Worm (Caenorhabditis elegans) whole organism, mixed stage, embryonic: ENCODE data around the gene C53D6.6.

Source experiments
- M03D4.4 ChIP-seq: sonication (generic microtip); optimal IDR thresholded peaks from 2 replicates; lab custom pipeline; 2017; ENCODE audit warnings: mild to moderate bottlenecking, missing genetic modification characterization, missing compliant biosample characterization
- bed-3 ChIP-seq: fragments of 200-800 bp; sonication (Bioruptor generic); optimal IDR thresholded peaks from 3 replicates; lab custom pipeline; 2018; ENCODE audit warnings: mild to moderate bottlenecking, missing genetic modification characterization, moderate library complexity, missing compliant biosample characterization
- ceh-39 ChIP-seq: fragments of 150-350 bp; optimal IDR thresholded peaks from 2 replicates; lab custom pipeline; 2014; ENCODE audit warnings: missing biosample characterization, missing genetic modification characterization
- ceh-83 ChIP-seq: fragments of 200-800 bp; sonication (Bioruptor generic); optimal IDR thresholded peaks from 2 replicates; lab custom pipeline; 2018; ENCODE audit warnings: mild to moderate bottlenecking, missing genetic modification characterization, missing compliant biosample characterization
- ces-1 ChIP-seq: fragments of 150-350 bp; optimal IDR thresholded peaks from 2 replicates; lab custom pipeline; 2014; ENCODE audit warnings: missing biosample characterization, missing genetic modification reagents, missing genetic modification characterization
- cnd-1 ChIP-seq: fragments of 200-800 bp; sonication (Bioruptor generic); optimal IDR thresholded peaks from 2 replicates; lab custom pipeline; 2018; ENCODE audit warnings: mild to moderate bottlenecking, missing genetic modification characterization, missing compliant biosample characterization
- drap-1 ChIP-seq: fragments of 200-800 bp; sonication (Bioruptor generic); optimal IDR thresholded peaks from 3 replicates; lab custom pipeline; 2018; ENCODE audit warnings: mild to moderate bottlenecking, missing genetic modification characterization, missing compliant biosample characterization
- elt-1 ChIP-seq: sonication (generic microtip); optimal IDR thresholded peaks from 2 replicates; lab custom pipeline; 2017; ENCODE audit warnings: missing genetic modification characterization, mild to moderate bottlenecking, missing compliant biosample characterization, antibody characterized with exemption, moderate library complexity, borderline replicate concordance; ENCODE audit not compliant: insufficient read depth
- elt-3 ChIP-seq: fragments of 150-350 bp; optimal IDR thresholded peaks from 2 replicates; lab custom pipeline; 2014; ENCODE audit warnings: missing biosample characterization, missing genetic modification characterization
- flh-1 ChIP-seq: fragments of 200-800 bp; sonication (Bioruptor generic); optimal IDR thresholded peaks from 2 replicates; lab custom pipeline; 2018; ENCODE audit warnings: mild to moderate bottlenecking, missing genetic modification characterization, moderate library complexity, missing compliant biosample characterization
- hlh-1 ChIP-seq: fragments of 150-350 bp; optimal IDR thresholded peaks from 2 replicates; lab custom pipeline; 2014; ENCODE audit warnings: missing biosample characterization, missing genetic modification reagents, missing genetic modification characterization
- lin-13 ChIP-seq: fragments of 150-350 bp; optimal IDR thresholded peaks from 2 replicates; lab custom pipeline; 2014; ENCODE audit warnings: missing biosample characterization, missing genetic modification characterization
- lin-32 ChIP-seq: fragments of 200-800 bp; sonication (Bioruptor generic); optimal IDR thresholded peaks from 2 replicates; lab custom pipeline; 2018; ENCODE audit warnings: mild to moderate bottlenecking, missing genetic modification characterization, missing compliant biosample characterization
- lsy-2 ChIP-seq: fragments of 150-350 bp; optimal IDR thresholded peaks from 2 replicates; lab custom pipeline; 2014; ENCODE audit warnings: missing biosample characterization, missing genetic modification characterization
- mep-1 ChIP-seq: fragments of 150-350 bp; optimal IDR thresholded peaks from 2 replicates; lab custom pipeline; 2017; ENCODE audit warnings: missing biosample characterization, missing genetic modification reagents, missing genetic modification characterization, inconsistent platforms
- nhr-12 ChIP-seq: fragments of 150-350 bp; optimal IDR thresholded peaks from 2 replicates; lab custom pipeline; 2014; ENCODE audit warnings: missing biosample characterization, missing genetic modification characterization
- nhr-2 ChIP-seq: fragments of 150-350 bp; optimal IDR thresholded peaks from 2 replicates; lab custom pipeline; 2014; ENCODE audit warnings: missing biosample characterization, missing genetic modification characterization
- nhr-237 ChIP-seq: fragments of 150-350 bp; optimal IDR thresholded peaks from 2 replicates; lab custom pipeline; 2014; ENCODE audit warnings: missing biosample characterization, missing genetic modification characterization
- nhr-28 ChIP-seq: fragments of 150-350 bp; optimal IDR thresholded peaks from 2 replicates; lab custom pipeline; 2014; ENCODE audit warnings: missing biosample characterization, missing genetic modification characterization
- pha-4 ChIP-seq: fragments of 150-350 bp; optimal IDR thresholded peaks from 2 replicates; lab custom pipeline; 2018; ENCODE audit warnings: missing biosample characterization, missing genetic modification reagents, missing genetic modification characterization
- sem-2 ChIP-seq: fragments of 200-800 bp; sonication (Bioruptor generic); optimal IDR thresholded peaks from 2 replicates; lab custom pipeline; 2018; ENCODE audit warnings: mild to moderate bottlenecking, missing genetic modification characterization, missing compliant biosample characterization
- sptf-1 ChIP-seq: sonication (generic microtip); optimal IDR thresholded peaks from 2 replicates; lab custom pipeline; 2017; ENCODE audit warnings: mild to moderate bottlenecking, missing genetic modification characterization, moderate library complexity, missing compliant biosample characterization
- tbx-8 ChIP-seq: fragments of 200-800 bp; sonication (Bioruptor generic); optimal IDR thresholded peaks from 2 replicates; lab custom pipeline; 2018; ENCODE audit warnings: mild to moderate bottlenecking, missing genetic modification characterization, moderate library complexity, missing compliant biosample characterization
- unc-120 ChIP-seq: sonication (generic microtip); optimal IDR thresholded peaks from 2 replicates; lab custom pipeline; 2017; ENCODE audit warnings: missing genetic modification characterization, missing compliant biosample characterization; ENCODE audit not compliant: poor library complexity, severe bottlenecking
- unc-39 ChIP-seq: fragments of 150-350 bp; optimal IDR thresholded peaks from 2 replicates; lab custom pipeline; 2014; ENCODE audit warnings: missing biosample characterization, missing genetic modification characterization
- unc-62 ChIP-seq: fragments of 150-350 bp; optimal IDR thresholded peaks from 2 replicates; lab custom pipeline; 2014; ENCODE audit warnings: missing biosample characterization, missing genetic modification reagents, missing genetic modification characterization
- zip-8 ChIP-seq: fragments of 150-350 bp; optimal IDR thresholded peaks from 2 replicates; lab custom pipeline; 2014; ENCODE audit warnings: missing biosample characterization, missing genetic modification characterization
- ztf-11 ChIP-seq: fragments of 150-350 bp; optimal IDR thresholded peaks from 2 replicates; lab custom pipeline; 2014; ENCODE audit warnings: missing biosample characterization, missing genetic modification characterization

C53D6.6 gene

DNA sequence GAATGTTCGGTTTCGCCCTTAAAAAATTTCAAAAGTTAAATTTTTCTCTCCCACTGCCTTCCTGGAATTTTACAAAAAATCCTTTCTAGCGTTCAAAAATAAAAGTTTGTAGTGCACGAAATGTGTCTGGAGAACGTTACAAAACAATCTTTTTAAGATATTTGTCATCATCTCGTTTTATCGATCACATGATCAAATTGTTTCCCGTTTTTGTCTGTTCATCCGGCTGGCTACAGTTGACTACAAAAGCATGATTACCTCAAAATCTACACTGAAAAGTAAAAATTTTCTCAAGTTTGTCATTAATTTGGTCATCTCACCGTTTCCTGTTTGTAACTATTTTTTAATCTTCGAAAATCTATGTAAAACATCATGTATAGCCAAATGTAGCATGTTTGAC, 18.6 kb upstream of the C53D6.6 start:
- TF ChIP-seq ces-1 (no peak), sptf-1 (tag; lab: Kevin White, UChicago) (no peak), sem-2 (GFP tag; lab: Kevin White, UChicago) (no peak), pha-4 (no peak), flh-1 (GFP tag; lab: Kevin White, UChicago) (no peak), unc-120 (tag; lab: Kevin White, UChicago) (no peak), hlh-1 (no peak), elt-1 (tag; lab: Kevin White, UChicago) (no peak), ceh-83 (GFP tag; lab: Kevin White, UChicago) (no peak)

DNA sequence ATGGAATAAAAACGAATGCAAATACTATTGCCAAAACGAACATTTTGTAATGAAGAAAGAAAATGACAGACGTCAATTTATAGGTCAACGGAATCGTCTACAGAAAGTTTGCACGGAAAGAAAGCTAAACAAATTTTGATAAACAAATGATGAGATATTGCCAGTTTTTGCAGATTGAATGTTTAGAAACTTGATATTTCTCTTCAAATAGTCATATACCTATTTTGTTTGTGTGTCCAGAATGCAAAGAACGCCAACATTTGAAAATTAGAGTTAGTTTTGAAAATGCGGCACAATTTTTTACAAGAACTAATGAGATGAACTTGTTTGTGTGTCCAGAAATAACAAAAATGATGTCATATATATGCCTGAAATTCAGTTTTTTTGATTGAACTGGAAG, 12.8 kb upstream of the C53D6.6 start, which contains the start of gene Y73F4A.1:
Gene Y73F4A.1, minus strand, starts transcription at position 101 of the 400 bp plus-strand sequence.
- TF ChIP-seq unc-120 (tag; lab: Kevin White, UChicago): no peak
- TF ChIP-seq tbx-8 (GFP tag; lab: Kevin White, UChicago): no peak
- no peak for TF ChIP-seq lin-32 (GFP tag; lab: Kevin White, UChicago)
- no peak for TF ChIP-seq nhr-28 (tag; lab: Kevin White, UChicago)
- TF ChIP-seq unc-39 (tag; lab: Kevin White, UChicago): no peak
- no peak for TF ChIP-seq M03D4.4
- no peak for TF ChIP-seq ztf-11 (tag; lab: Kevin White, UChicago)
- no peak for TF ChIP-seq lin-13 (tag; lab: Kevin White, UChicago)
- TF ChIP-seq sptf-1 (tag; lab: Kevin White, UChicago): no peak

DNA sequence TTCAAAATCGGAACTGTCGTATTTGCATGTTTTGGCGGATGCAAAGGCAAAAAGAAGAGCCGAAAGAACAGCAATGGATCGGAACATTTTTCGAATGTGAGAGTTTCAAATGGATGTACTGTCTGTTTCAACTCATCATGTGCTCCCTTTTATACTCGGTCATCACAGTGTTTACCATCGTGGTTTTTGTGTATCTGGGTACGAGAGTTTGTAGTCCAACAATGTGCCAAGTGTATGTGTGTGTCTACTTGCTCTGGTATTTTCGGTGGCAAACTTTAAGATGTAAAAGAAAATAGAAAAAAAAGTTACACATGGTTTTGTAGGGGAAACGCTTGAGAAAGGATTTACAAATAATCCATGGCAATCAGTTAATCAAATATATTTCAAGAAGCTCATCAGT, 10.8 kb upstream of the C53D6.6 start, which contains the start of gene Y73F4A.2:
Gene Y73F4A.2, minus strand, starts transcription at position 124 of the 400 bp plus-strand sequence.
- TF ChIP-seq ztf-11 (tag; lab: Kevin White, UChicago) (no peak), ceh-39 (tag; lab: Kevin White, UChicago) (no peak), bed-3 (GFP tag; lab: Kevin White, UChicago) (no peak), elt-1 (tag; lab: Kevin White, UChicago) (no peak), tbx-8 (GFP tag; lab: Kevin White, UChicago) (no peak)
- TF ChIP-seq, all 35 proteins: peak for 0

DNA sequence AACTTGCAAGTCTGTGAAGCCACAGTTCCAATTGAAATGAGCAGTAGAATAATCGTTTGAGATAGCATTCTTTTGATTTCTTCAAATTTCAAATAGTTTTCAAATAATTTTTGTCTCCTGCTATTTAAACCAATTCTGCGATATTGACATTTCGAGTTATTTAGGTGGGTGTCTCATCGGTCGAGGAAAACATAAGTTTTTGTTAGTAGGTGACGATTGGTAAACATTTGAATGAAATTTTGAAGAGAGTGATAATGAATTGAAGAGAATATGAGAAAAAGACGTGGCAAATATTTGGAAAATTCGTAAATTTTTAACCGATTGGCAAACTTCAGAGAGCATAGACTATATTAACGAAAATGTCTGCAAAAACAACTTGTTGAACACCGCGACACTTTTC, 7.9 kb upstream of the C53D6.6 start, which contains the start of gene Y73F4A.3:
Gene Y73F4A.3, minus strand, starts transcription at position 101 of the 400 bp plus-strand sequence.
- TF ChIP-seq drap-1 (GFP tag; lab: Kevin White, UChicago) (no peak), M03D4.4 (no peak), cnd-1 (tag; lab: Kevin White, UChicago) (no peak), bed-3 (GFP tag; lab: Kevin White, UChicago) (no peak), sem-2 (GFP tag; lab: Kevin White, UChicago) (no peak), unc-62 (no peak), nhr-237 (no peak), sptf-1 (tag; lab: Kevin White, UChicago) (no peak), hlh-1 (no peak), nhr-12 (tag; lab: Kevin White, UChicago) (no peak), ceh-39 (tag; lab: Kevin White, UChicago) (no peak), lin-32 (GFP tag; lab: Kevin White, UChicago) (no peak), zip-8 (tag; lab: Kevin White, UChicago) (no peak)

DNA sequence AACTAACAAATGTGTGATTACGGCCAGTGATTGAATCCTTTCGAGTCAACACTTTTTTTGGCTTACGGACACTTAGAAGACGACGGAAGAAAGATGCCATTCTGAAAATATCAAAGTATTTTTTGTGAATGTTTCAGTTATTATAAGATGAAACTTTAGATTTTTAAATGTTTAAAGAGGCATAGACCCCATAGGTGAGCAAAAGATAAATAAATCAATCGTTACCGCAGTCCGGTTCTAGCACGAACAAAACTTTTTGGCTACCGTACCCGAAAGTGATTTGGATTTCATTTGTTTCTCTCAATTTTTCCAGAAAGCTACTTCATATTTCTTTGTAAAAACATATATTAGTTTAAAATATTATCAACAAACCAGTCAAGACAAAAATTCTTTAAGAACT, 4.6 kb upstream of the C53D6.6 start, which contains the start of gene C53D6.7:
Gene C53D6.7, minus strand, starts transcription at position 101 of the 400 bp plus-strand sequence.
- no peak for TF ChIP-seq hlh-1

DNA sequence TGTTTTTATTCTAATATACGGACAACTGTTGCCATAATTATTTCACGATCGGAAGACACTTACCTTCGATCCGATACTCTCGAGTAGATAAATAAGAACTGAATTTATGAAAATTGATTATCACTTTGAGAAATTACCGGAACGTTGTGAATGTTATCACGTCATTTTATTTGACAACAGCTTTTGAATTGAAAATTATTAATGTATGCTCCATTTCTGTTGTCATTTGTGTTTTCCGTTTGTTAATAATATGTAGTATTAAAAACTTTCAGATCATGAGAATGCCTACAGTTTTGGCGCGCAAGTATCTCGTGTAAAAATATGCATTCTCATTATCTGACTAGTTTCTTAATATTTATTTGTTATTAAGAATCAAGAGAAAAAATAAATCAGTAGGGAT, 1.9 kb upstream of the C53D6.6 start, which contains the start of gene C53D6.10:
Gene C53D6.10, minus strand, starts transcription at position 101 of the 400 bp plus-strand sequence.
- no peak for TF ChIP-seq hlh-1
- TF ChIP-seq elt-1 (tag; lab: Kevin White, UChicago): no peak
- TF ChIP-seq M03D4.4: no peak
- TF ChIP-seq lsy-2: no peak
- no peak for TF ChIP-seq nhr-2
- no peak for TF ChIP-seq lin-13 (tag; lab: Kevin White, UChicago)
- TF ChIP-seq nhr-28 (tag; lab: Kevin White, UChicago): no peak
- TF ChIP-seq unc-39 (tag; lab: Kevin White, UChicago): no peak
- no peak for TF ChIP-seq cnd-1 (tag; lab: Kevin White, UChicago)
- TF ChIP-seq elt-3: no peak
- TF ChIP-seq mep-1 (tag; lab: Kevin White, UChicago): no peak
